Fruit fly (Drosophila melanogaster): Measurements from ENCODE around the gene tbrd-1.

dm6 chr3R:23919366-23919765 is 26.0 kb upstream of the tbrd-1 start:
- TF ChIP-seq Dll (optimal IDR thresholded peaks at IDR 0.05) (no peak), psq (optimal IDR thresholded peaks at IDR 0.05) (no peak), pan (optimal IDR thresholded peaks at IDR 0.05) (no peak), EcR (GFP tag; optimal IDR thresholded peaks at IDR 0.05) (no peak)
